Fruit fly (Drosophila melanogaster): ENCODE measurements around the gene pira.

dm6 chrX:12735478-12736428, 27.7 kb downstream of the pira start:
- TF ChIP-seq rgr (GFP tag; optimal IDR thresholded peaks at IDR 0.05) = peak; percentile 90
- TF ChIP-seq pan (optimal IDR thresholded peaks at IDR 0.05) = no peak
- peak; percentile 51 to 71 for TF ChIP-seq dl (GFP tag; optimal IDR thresholded peaks at IDR 0.05; ENCODE audit: insufficient read depth in 1 of 2, partially characterized antibody in 2 of 2)
- peak; percentile 80 for TF ChIP-seq Dfd (GFP tag; optimal IDR thresholded peaks at IDR 0.05)
- peak; percentile 99 for TF ChIP-seq psq (GFP tag; optimal IDR thresholded peaks at IDR 0.05)
- peak; percentile 94 for TF ChIP-seq fru (GFP tag; optimal IDR thresholded peaks at IDR 0.05)
- no peak for TF ChIP-seq lola (GFP tag; optimal IDR thresholded peaks at IDR 0.05)
- peak; percentile 92 for TF ChIP-seq br (GFP tag; optimal IDR thresholded peaks at IDR 0.05)
- TF ChIP-seq Abd-B (GFP tag; optimal IDR thresholded peaks at IDR 0.05) = peak; percentile 35
- peak; percentile 85 for TF ChIP-seq CrebA (GFP tag; optimal IDR thresholded peaks at IDR 0.05; ENCODE audit: borderline replicate concordance)
